Fruit fly (Drosophila melanogaster) whole organism, adult: ENCODE data around the gene CG13998.

ENCODE experiments used
- CG1620 ChIP-seq: fragments of 200-800 bp; sonication (Bioruptor generic); optimal IDR thresholded peaks from 2 replicates; lab custom pipeline; 2016; ENCODE audit warnings: missing biosample characterization, missing genetic modification characterization
- CG33017 ChIP-seq: fragments of 200-800 bp; sonication (Bioruptor generic); optimal IDR thresholded peaks from 2 replicates; lab custom pipeline; 2018; ENCODE audit warnings: missing biosample characterization, mild to moderate bottlenecking, missing genetic modification characterization, moderate library complexity
- CG5204 ChIP-seq: fragments of 200-800 bp; sonication (Bioruptor generic); optimal IDR thresholded peaks from 2 replicates; lab custom pipeline; 2016; ENCODE audit warnings: missing biosample characterization, missing genetic modification characterization
- CG7045 ChIP-seq: fragments of 200-800 bp; sonication (Bioruptor generic); optimal IDR thresholded peaks from 2 replicates; lab custom pipeline; 2017; ENCODE audit warnings: missing biosample characterization, mild to moderate bottlenecking, missing genetic modification characterization
- Clk ChIP-seq: fragments of 200-800 bp; sonication (Bioruptor generic); optimal IDR thresholded peaks from 2 replicates; lab custom pipeline; 2017; ENCODE audit warnings: missing biosample characterization, missing genetic modification characterization
- bab1 ChIP-seq: fragments of 200-800 bp; sonication (Bioruptor generic); optimal IDR thresholded peaks from 3 replicates; lab custom pipeline; 2019; ENCODE audit warnings: missing biosample characterization, mild to moderate bottlenecking, missing genetic modification characterization, moderate library complexity
- cic ChIP-seq: fragments of 200-800 bp; sonication (Bioruptor generic); optimal IDR thresholded peaks from 2 replicates; lab custom pipeline; 2017; ENCODE audit warnings: missing biosample characterization, mild to moderate bottlenecking, missing genetic modification characterization, moderate library complexity
- ovo ChIP-seq: fragments of 200-800 bp; sonication (Bioruptor generic); optimal IDR thresholded peaks from 2 replicates; lab custom pipeline; 2016; ENCODE audit warnings: missing biosample characterization, missing genetic modification characterization
- pad ChIP-seq: fragments of 200-800 bp; sonication (Bioruptor generic); optimal IDR thresholded peaks from 3 replicates; lab custom pipeline; 2017; ENCODE audit warnings: missing biosample characterization, missing genetic modification characterization, mild to moderate bottlenecking, moderate library complexity, missing genetic modification reagents

DNA sequence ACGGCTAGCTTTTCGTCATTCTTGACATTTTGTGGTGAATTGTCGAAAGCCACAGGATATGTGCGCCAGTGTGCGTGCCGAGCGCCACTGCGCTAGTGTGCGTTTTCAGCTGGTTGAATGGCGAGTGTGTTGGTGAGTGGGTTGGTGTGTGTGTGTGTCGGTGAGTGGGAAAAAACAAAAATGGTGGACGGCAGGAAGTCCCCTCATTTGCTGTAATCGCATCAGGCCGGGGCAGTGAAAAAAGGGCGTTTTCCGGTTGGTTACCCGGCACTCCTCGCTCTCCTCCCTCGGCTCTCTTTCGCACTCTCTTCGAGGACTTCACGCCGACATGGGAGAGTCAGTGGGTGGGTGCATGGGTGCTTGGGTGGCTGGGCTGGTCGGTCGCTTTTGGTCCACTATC is 31.5 kb downstream of the CG13998 start:
- TF ChIP-seq CG5204 (no peak), CG1620 (GFP tag; lab: Kevin White, UChicago) (no peak), ovo (GFP tag; lab: Kevin White, UChicago) (no peak), Clk (GFP tag; lab: Kevin White, UChicago) (no peak), pad (no peak), bab1 (no peak), cic (GFP tag; lab: Kevin White, UChicago) (no peak), CG33017 (tag; lab: Kevin White, UChicago) (no peak), CG7045 (no peak)
